Worm (Caenorhabditis elegans) whole organism, mixed stage, embryonic: ENCODE data around the gene Y54G2A.32.
A peak's percentile ranks its signal among the peaks of the same experiment; 100 is the strongest.

Source experiments
- M03D4.4 ChIP-seq: sonication (generic microtip); optimal IDR thresholded peaks from 2 replicates; lab custom pipeline; 2017; ENCODE audit warnings: mild to moderate bottlenecking, missing genetic modification characterization, missing compliant biosample characterization
- bed-3 ChIP-seq: fragments of 200-800 bp; sonication (Bioruptor generic); optimal IDR thresholded peaks from 3 replicates; lab custom pipeline; 2018; ENCODE audit warnings: mild to moderate bottlenecking, missing genetic modification characterization, moderate library complexity, missing compliant biosample characterization
- blmp-1 ChIP-seq: fragments of 150-350 bp; optimal IDR thresholded peaks from 2 replicates; lab custom pipeline; 2014; ENCODE audit warnings: missing biosample characterization, missing genetic modification characterization
- ceh-39 ChIP-seq: fragments of 150-350 bp; optimal IDR thresholded peaks from 2 replicates; lab custom pipeline; 2014; ENCODE audit warnings: missing biosample characterization, missing genetic modification characterization
- ceh-43 ChIP-seq: fragments of 200-800 bp; sonication (Bioruptor generic); optimal IDR thresholded peaks from 2 replicates; lab custom pipeline; 2018; ENCODE audit warnings: mild to moderate bottlenecking, missing genetic modification characterization, moderate library complexity, missing compliant biosample characterization
- ceh-83 ChIP-seq: fragments of 200-800 bp; sonication (Bioruptor generic); optimal IDR thresholded peaks from 2 replicates; lab custom pipeline; 2018; ENCODE audit warnings: mild to moderate bottlenecking, missing genetic modification characterization, missing compliant biosample characterization
- ces-1 ChIP-seq: fragments of 150-350 bp; optimal IDR thresholded peaks from 2 replicates; lab custom pipeline; 2014; ENCODE audit warnings: missing biosample characterization, missing genetic modification reagents, missing genetic modification characterization
- cnd-1 ChIP-seq: fragments of 200-800 bp; sonication (Bioruptor generic); optimal IDR thresholded peaks from 2 replicates; lab custom pipeline; 2018; ENCODE audit warnings: mild to moderate bottlenecking, missing genetic modification characterization, missing compliant biosample characterization
- elt-1 ChIP-seq: sonication (generic microtip); optimal IDR thresholded peaks from 2 replicates; lab custom pipeline; 2017; ENCODE audit warnings: missing genetic modification characterization, mild to moderate bottlenecking, missing compliant biosample characterization, antibody characterized with exemption, moderate library complexity, borderline replicate concordance; ENCODE audit not compliant: insufficient read depth
- elt-3 ChIP-seq: fragments of 150-350 bp; optimal IDR thresholded peaks from 2 replicates; lab custom pipeline; 2014; ENCODE audit warnings: missing biosample characterization, missing genetic modification characterization
- flh-1 ChIP-seq: fragments of 200-800 bp; sonication (Bioruptor generic); optimal IDR thresholded peaks from 2 replicates; lab custom pipeline; 2018; ENCODE audit warnings: mild to moderate bottlenecking, missing genetic modification characterization, moderate library complexity, missing compliant biosample characterization
- ham-2 ChIP-seq: fragments of 200-800 bp; sonication (Bioruptor generic); optimal IDR thresholded peaks from 2 replicates; lab custom pipeline; 2018; ENCODE audit warnings: mild to moderate bottlenecking, missing genetic modification characterization, missing compliant biosample characterization
- hlh-1 ChIP-seq: fragments of 150-350 bp; optimal IDR thresholded peaks from 2 replicates; lab custom pipeline; 2014; ENCODE audit warnings: missing biosample characterization, missing genetic modification reagents, missing genetic modification characterization
- lin-13 ChIP-seq: fragments of 150-350 bp; optimal IDR thresholded peaks from 2 replicates; lab custom pipeline; 2014; ENCODE audit warnings: missing biosample characterization, missing genetic modification characterization
- lin-32 ChIP-seq: fragments of 200-800 bp; sonication (Bioruptor generic); optimal IDR thresholded peaks from 2 replicates; lab custom pipeline; 2018; ENCODE audit warnings: mild to moderate bottlenecking, missing genetic modification characterization, missing compliant biosample characterization
- lsy-2 ChIP-seq: fragments of 150-350 bp; optimal IDR thresholded peaks from 2 replicates; lab custom pipeline; 2014; ENCODE audit warnings: missing biosample characterization, missing genetic modification characterization
- mab-5 ChIP-seq: fragments of 150-350 bp; optimal IDR thresholded peaks from 2 replicates; lab custom pipeline; 2014; ENCODE audit warnings: missing biosample characterization, missing genetic modification characterization
- mep-1 ChIP-seq: fragments of 150-350 bp; optimal IDR thresholded peaks from 2 replicates; lab custom pipeline; 2017; ENCODE audit warnings: missing biosample characterization, missing genetic modification reagents, missing genetic modification characterization, inconsistent platforms
- mls-2 ChIP-seq: sonication (generic microtip); optimal IDR thresholded peaks from 2 replicates; lab custom pipeline; 2016; ENCODE audit warnings: mild to moderate bottlenecking, missing genetic modification characterization, moderate library complexity, missing compliant biosample characterization
- nhr-12 ChIP-seq: fragments of 150-350 bp; optimal IDR thresholded peaks from 2 replicates; lab custom pipeline; 2014; ENCODE audit warnings: missing biosample characterization, missing genetic modification characterization
- nhr-2 ChIP-seq: fragments of 150-350 bp; optimal IDR thresholded peaks from 2 replicates; lab custom pipeline; 2014; ENCODE audit warnings: missing biosample characterization, missing genetic modification characterization
- nhr-237 ChIP-seq: fragments of 150-350 bp; optimal IDR thresholded peaks from 2 replicates; lab custom pipeline; 2014; ENCODE audit warnings: missing biosample characterization, missing genetic modification characterization
- nhr-28 ChIP-seq: fragments of 150-350 bp; optimal IDR thresholded peaks from 2 replicates; lab custom pipeline; 2014; ENCODE audit warnings: missing biosample characterization, missing genetic modification characterization
- nhr-76 ChIP-seq: sonication (generic microtip); optimal IDR thresholded peaks from 2 replicates; lab custom pipeline; 2017; ENCODE audit warnings: missing biosample characterization, missing genetic modification characterization
- sem-2 ChIP-seq: fragments of 200-800 bp; sonication (Bioruptor generic); optimal IDR thresholded peaks from 2 replicates; lab custom pipeline; 2018; ENCODE audit warnings: mild to moderate bottlenecking, missing genetic modification characterization, missing compliant biosample characterization
- snpc-4 ChIP-seq: fragments of 150-350 bp; optimal IDR thresholded peaks from 2 replicates; lab custom pipeline; 2014; ENCODE audit warnings: missing biosample characterization, missing genetic modification characterization
- sptf-1 ChIP-seq: sonication (generic microtip); optimal IDR thresholded peaks from 2 replicates; lab custom pipeline; 2017; ENCODE audit warnings: mild to moderate bottlenecking, missing genetic modification characterization, moderate library complexity, missing compliant biosample characterization
- tbx-8 ChIP-seq: fragments of 200-800 bp; sonication (Bioruptor generic); optimal IDR thresholded peaks from 2 replicates; lab custom pipeline; 2018; ENCODE audit warnings: mild to moderate bottlenecking, missing genetic modification characterization, moderate library complexity, missing compliant biosample characterization
- unc-120 ChIP-seq: sonication (generic microtip); optimal IDR thresholded peaks from 2 replicates; lab custom pipeline; 2017; ENCODE audit warnings: missing genetic modification characterization, missing compliant biosample characterization; ENCODE audit not compliant: poor library complexity, severe bottlenecking
- unc-39 ChIP-seq: fragments of 150-350 bp; optimal IDR thresholded peaks from 2 replicates; lab custom pipeline; 2014; ENCODE audit warnings: missing biosample characterization, missing genetic modification characterization
- unc-62 ChIP-seq: fragments of 150-350 bp; optimal IDR thresholded peaks from 2 replicates; lab custom pipeline; 2014; ENCODE audit warnings: missing biosample characterization, missing genetic modification reagents, missing genetic modification characterization
- zip-8 ChIP-seq: fragments of 150-350 bp; optimal IDR thresholded peaks from 2 replicates; lab custom pipeline; 2014; ENCODE audit warnings: missing biosample characterization, missing genetic modification characterization
- ztf-11 ChIP-seq: fragments of 150-350 bp; optimal IDR thresholded peaks from 2 replicates; lab custom pipeline; 2014; ENCODE audit warnings: missing biosample characterization, missing genetic modification characterization

Y54G2A.32 gene

ce11 chrIV:2764160-2764559 lies 39.6 kb upstream of the Y54G2A.32 start:
- no peak for TF ChIP-seq tbx-8 (GFP tag; lab: Kevin White, UChicago)
- no peak for TF ChIP-seq nhr-76 (tag; lab: Kevin White, UChicago)
- no peak for TF ChIP-seq zip-8
- no peak for TF ChIP-seq flh-1 (GFP tag; lab: Kevin White, UChicago)
- TF ChIP-seq ham-2 (GFP tag; lab: Kevin White, UChicago): no peak
- no peak for TF ChIP-seq mab-5
- no peak for TF ChIP-seq bed-3 (GFP tag; lab: Kevin White, UChicago)
- TF ChIP-seq ceh-83 (GFP tag; lab: Kevin White, UChicago): no peak
- TF ChIP-seq ces-1 (GFP tag; lab: Kevin White, UChicago): no peak
- no peak for TF ChIP-seq unc-120 (tag; lab: Kevin White, UChicago)
- TF ChIP-seq blmp-1: no peak
- TF ChIP-seq hlh-1 (tag; lab: Kevin White, UChicago): no peak
- TF ChIP-seq lin-32 (GFP tag; lab: Kevin White, UChicago): no peak

DNA sequence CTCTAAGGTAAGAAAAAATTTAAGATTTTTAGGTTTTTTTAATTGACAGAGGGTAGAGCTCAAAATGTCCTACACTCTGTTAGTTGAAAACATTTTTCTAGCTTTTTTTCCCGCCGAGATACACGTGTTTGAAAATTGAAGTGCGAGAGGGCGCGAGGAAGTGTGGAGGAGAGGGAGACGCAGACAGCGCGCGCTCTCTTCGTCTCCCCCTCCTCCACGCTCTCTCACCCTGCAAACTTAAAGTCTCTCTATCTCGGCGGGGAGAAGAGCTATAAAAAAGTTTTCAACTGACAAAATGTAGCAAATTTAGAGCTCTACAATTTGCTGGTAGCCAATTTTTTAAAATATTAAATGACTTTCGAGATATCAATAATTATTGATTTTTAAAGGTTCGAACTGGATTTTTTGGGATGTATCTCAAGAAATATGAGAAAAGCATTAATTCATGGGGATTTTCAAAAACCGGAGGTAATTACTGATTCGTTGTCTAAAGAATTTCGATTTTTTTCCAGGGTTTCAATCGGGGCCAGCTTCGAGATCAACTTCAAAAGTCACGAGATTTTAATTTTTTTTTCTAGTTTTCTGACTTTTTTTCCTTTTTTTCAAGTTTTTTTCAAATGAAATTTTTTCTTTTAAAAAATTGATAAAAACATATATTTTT lies 38.6 kb upstream of the Y54G2A.32 start:
- TF ChIP-seq ceh-39 (no peak), zip-8 (no peak), sptf-1 (tag; lab: Kevin White, UChicago) (peak; percentile 12)

- TF ChIP-seq ceh-83 (GFP tag; lab: Kevin White, UChicago): no peak
- TF ChIP-seq ceh-43: no peak
- TF ChIP-seq sptf-1 (tag; lab: Kevin White, UChicago): no peak
- TF ChIP-seq cnd-1 (tag; lab: Kevin White, UChicago): no peak
- no peak for TF ChIP-seq sem-2
- no peak for TF ChIP-seq elt-1 (tag; lab: Kevin White, UChicago)
- TF ChIP-seq nhr-237 (tag; lab: Kevin White, UChicago): no peak
- TF ChIP-seq unc-62 (GFP tag; lab: Kevin White, UChicago): no peak
- TF ChIP-seq nhr-12 (tag; lab: Kevin White, UChicago): no peak
- no peak for TF ChIP-seq mab-5
- no peak for TF ChIP-seq lin-13
- no peak for TF ChIP-seq blmp-1
- no peak for TF ChIP-seq mls-2 (tag; lab: Kevin White, UChicago)
- TF ChIP-seq unc-39: no peak
- no peak for TF ChIP-seq ces-1 (GFP tag; lab: Kevin White, UChicago)
- no peak for TF ChIP-seq nhr-2 (tag; lab: Kevin White, UChicago)
- no peak for TF ChIP-seq ham-2 (GFP tag; lab: Kevin White, UChicago)
- no peak for TF ChIP-seq M03D4.4 (tag; lab: Kevin White, UChicago)
- no peak for TF ChIP-seq lsy-2 (tag; lab: Kevin White, UChicago)
These were observed 33.7 kb upstream of the Y54G2A.32 start for ce11 chrIV:2770067-2770466.

ce11 chrIV:2770835-2771234 lies 32.9 kb upstream of the Y54G2A.32 start:
- TF ChIP-seq mep-1 (no peak), nhr-28 (tag; lab: Kevin White, UChicago) (no peak), ztf-11 (tag; lab: Kevin White, UChicago) (no peak), flh-1 (GFP tag; lab: Kevin White, UChicago) (no peak), ces-1 (GFP tag; lab: Kevin White, UChicago) (no peak), lsy-2 (tag; lab: Kevin White, UChicago) (no peak), elt-3 (no peak), sptf-1 (tag; lab: Kevin White, UChicago) (no peak), blmp-1 (no peak), M03D4.4 (tag; lab: Kevin White, UChicago) (no peak), mab-5 (no peak), mls-2 (tag; lab: Kevin White, UChicago) (no peak), snpc-4 (no peak), bed-3 (GFP tag; lab: Kevin White, UChicago) (no peak), unc-120 (tag; lab: Kevin White, UChicago) (no peak), ceh-43 (no peak), ceh-39 (no peak), nhr-237 (tag; lab: Kevin White, UChicago) (no peak)
